Worm (Caenorhabditis elegans): ENCODE data around the gene rml-3.

DNA sequence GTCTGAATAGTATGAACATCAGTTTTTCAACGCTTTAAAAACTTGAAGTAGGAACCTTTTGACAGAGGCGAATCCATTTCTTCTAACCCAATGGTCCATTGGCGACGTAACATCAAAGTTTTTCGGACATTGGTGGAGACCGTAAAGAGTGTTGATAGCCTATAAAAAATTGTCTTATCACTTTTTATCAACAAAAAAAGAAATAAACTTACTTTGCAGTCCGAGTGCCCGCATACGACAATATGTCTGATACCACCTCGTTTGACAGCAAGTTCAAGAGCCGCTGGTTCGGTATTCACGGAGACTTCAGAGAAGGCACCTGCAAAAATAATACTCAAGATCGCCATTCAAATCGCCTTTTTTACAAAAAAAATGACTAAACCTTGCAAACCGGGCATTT is 35.5 kb downstream of the rml-3 start:
- no peak for TF ChIP-seq pha-4 (tag; optimal IDR thresholded peaks at IDR 0.05)
- no peak for TF ChIP-seq snpc-4 (tag; optimal IDR thresholded peaks at IDR 0.05)
- no peak for TF ChIP-seq jun-1 (tag; optimal IDR thresholded peaks at IDR 0.05)
- TF ChIP-seq unc-62 (GFP tag; optimal IDR thresholded peaks at IDR 0.05) = no peak
- TF ChIP-seq ceh-9 (tag; optimal IDR thresholded peaks at IDR 0.05) = no peak
- TF ChIP-seq elt-3 (tag; optimal IDR thresholded peaks at IDR 0.05) = no peak
- TF ChIP-seq egl-5 (tag; optimal IDR thresholded peaks at IDR 0.05) = no peak
- TF ChIP-seq mdl-1 (tag; optimal IDR thresholded peaks at IDR 0.05) = no peak
- no peak for TF ChIP-seq fos-1 (tag; optimal IDR thresholded peaks at IDR 0.05)
- no peak for TF ChIP-seq lsy-12 (tag; optimal IDR thresholded peaks at IDR 0.05)
- TF ChIP-seq nhr-77 (tag; optimal IDR thresholded peaks at IDR 0.05) = no peak
- TF ChIP-seq ztf-4 (tag; optimal IDR thresholded peaks at IDR 0.05) = no peak

Measured in whole organism, L3 larva.